Worm (Caenorhabditis elegans): ENCODE results near the gene ostb-1.

The ostb-1 gene

ce11 chrII:7891869-7892615, 27.7 kb downstream of the ostb-1 start:
- peak; percentile 22 for TF ChIP-seq snpc-4 (tag; optimal IDR thresholded peaks at IDR 0.05)
- TF ChIP-seq ztf-4 (tag; optimal IDR thresholded peaks at IDR 0.05) = peak; percentile 69
- TF ChIP-seq sem-4 (tag; optimal IDR thresholded peaks at IDR 0.05) = peak; percentile 70
- no peak for TF ChIP-seq peb-1 (tag; optimal IDR thresholded peaks at IDR 0.05)
- peak; percentile 64 for TF ChIP-seq mab-5 (tag; optimal IDR thresholded peaks at IDR 0.05)
- TF ChIP-seq C34F6.9 (tag; optimal IDR thresholded peaks at IDR 0.05) = peak; percentile 64
- no peak for TF ChIP-seq nhr-11 (tag; optimal IDR thresholded peaks at IDR 0.05)
- TF ChIP-seq lsy-2 (tag; optimal IDR thresholded peaks at IDR 0.05) = peak in 1 of 2 experiments; percentile 54
- TF ChIP-seq ama-1 (optimal IDR thresholded peaks at IDR 0.05) = peak; percentile 60
- TF ChIP-seq nhr-25 (tag; optimal IDR thresholded peaks at IDR 0.05) = peak; percentile 2
- TF ChIP-seq alr-1 (tag; optimal IDR thresholded peaks at IDR 0.05) = no peak
- TF ChIP-seq lin-13 (GFP tag; optimal IDR thresholded peaks at IDR 0.05) = peak; percentile 32
- TF ChIP-seq F13H6.1 (tag; optimal IDR thresholded peaks at IDR 0.05) = peak; percentile 60
- peak; percentile 40 for TF ChIP-seq Y55F3AM.14 (GFP tag; optimal IDR thresholded peaks at IDR 0.05)
- TF ChIP-seq aly-2 (tag; optimal IDR thresholded peaks at IDR 0.05) = no peak
- TF ChIP-seq nhr-23 (tag; optimal IDR thresholded peaks at IDR 0.05) = no peak
- TF ChIP-seq lin-39 (tag; optimal IDR thresholded peaks at IDR 0.05) = peak; percentile 22
- TF ChIP-seq nhr-129 (tag; optimal IDR thresholded peaks at IDR 0.05) = peak; percentile 59
- peak; percentile 50 for TF ChIP-seq zag-1 (tag; optimal IDR thresholded peaks at IDR 0.05)
- TF ChIP-seq sma-9 (GFP tag; optimal IDR thresholded peaks at IDR 0.05) = peak; percentile 29
- no peak for TF ChIP-seq sma-9 (tag; optimal IDR thresholded peaks at IDR 0.05)
- TF ChIP-seq crh-2 (tag; optimal IDR thresholded peaks at IDR 0.05) = peak; percentile 67
- peak; percentile 80 for TF ChIP-seq fos-1 (tag; optimal IDR thresholded peaks at IDR 0.05)
- peak; percentile 85 for TF ChIP-seq unc-55 (GFP tag; optimal IDR thresholded peaks at IDR 0.05)
- peak; percentile 40 for TF ChIP-seq lin-11 (tag; optimal IDR thresholded peaks at IDR 0.05)

- TF ChIP-seq Y55F3AM.14 (GFP tag; optimal IDR thresholded peaks at IDR 0.05) = no peak
- no peak for TF ChIP-seq aly-2 (tag; optimal IDR thresholded peaks at IDR 0.05)
- TF ChIP-seq ama-1 (optimal IDR thresholded peaks at IDR 0.05) = no peak
- no peak for TF ChIP-seq unc-39 (tag; optimal IDR thresholded peaks at IDR 0.05)
- TF ChIP-seq ztf-11 (tag; optimal IDR thresholded peaks at IDR 0.05) = no peak
- TF ChIP-seq ZK546.5 (tag; optimal IDR thresholded peaks at IDR 0.05) = no peak
- TF ChIP-seq nhr-11 (tag; optimal IDR thresholded peaks at IDR 0.05) = no peak
- no peak for TF ChIP-seq nhr-77 (tag; optimal IDR thresholded peaks at IDR 0.05)
- TF ChIP-seq nhr-6 (tag; optimal IDR thresholded peaks at IDR 0.05) = no peak
- no peak for TF ChIP-seq dmd-4 (tag; optimal IDR thresholded peaks at IDR 0.05)
- TF ChIP-seq peb-1 (tag; optimal IDR thresholded peaks at IDR 0.05) = no peak
- no peak for TF ChIP-seq egl-27 (tag; optimal IDR thresholded peaks at IDR 0.05)
- TF ChIP-seq ztf-4 (tag; optimal IDR thresholded peaks at IDR 0.05) = no peak
- no peak for TF ChIP-seq sem-4 (tag; optimal IDR thresholded peaks at IDR 0.05)
- no peak for TF ChIP-seq mab-5 (tag; optimal IDR thresholded peaks at IDR 0.05)
Observed at ce11 chrII:7892761-7893272, 28.5 kb downstream of the ostb-1 start, which contains the start of gene ptc-1. ptc-1 (plus strand) TSS chrII:7893222.

- TF ChIP-seq sma-9 (GFP tag; optimal IDR thresholded peaks at IDR 0.05) (peak; percentile 13), sma-9 (tag; optimal IDR thresholded peaks at IDR 0.05) (no peak), nhr-129 (tag; optimal IDR thresholded peaks at IDR 0.05) (no peak)
Observed at ce11 chrII:7893648-7894047, 29.3 kb downstream of the ostb-1 start.

- no peak for TF ChIP-seq gmeb-1 (tag; optimal IDR thresholded peaks at IDR 0.05)
- TF ChIP-seq ceh-82 (tag; optimal IDR thresholded peaks at IDR 0.05) = no peak
- TF ChIP-seq C34F6.9 (tag; optimal IDR thresholded peaks at IDR 0.05) = peak; percentile 28
- TF ChIP-seq lsy-2 (tag; optimal IDR thresholded peaks at IDR 0.05) = peak in 1 of 2 experiments; percentile 24
- peak; percentile 49 for TF ChIP-seq nhr-129 (tag; optimal IDR thresholded peaks at IDR 0.05)
Observed at ce11 chrII:7895190-7895589, 30.9 kb downstream of the ostb-1 start.

- TF ChIP-seq crh-2 (tag; optimal IDR thresholded peaks at IDR 0.05) = no peak
- no peak for TF ChIP-seq nhr-6 (tag; optimal IDR thresholded peaks at IDR 0.05)
- TF ChIP-seq peb-1 (tag; optimal IDR thresholded peaks at IDR 0.05) = no peak
- TF ChIP-seq aly-2 (tag; optimal IDR thresholded peaks at IDR 0.05) = no peak
- TF ChIP-seq sma-3 (GFP tag; optimal IDR thresholded peaks at IDR 0.05) = no peak
- TF ChIP-seq ztf-4 (tag; optimal IDR thresholded peaks at IDR 0.05) = no peak
- TF ChIP-seq elt-3 (tag; optimal IDR thresholded peaks at IDR 0.05) = no peak
- TF ChIP-seq unc-39 (tag; optimal IDR thresholded peaks at IDR 0.05) = no peak
- TF ChIP-seq ama-1 (optimal IDR thresholded peaks at IDR 0.05) = no peak
- TF ChIP-seq nhr-21 (tag; optimal IDR thresholded peaks at IDR 0.05) = no peak
- no peak for TF ChIP-seq fos-1 (tag; optimal IDR thresholded peaks at IDR 0.05)
- TF ChIP-seq nhr-77 (tag; optimal IDR thresholded peaks at IDR 0.05) = no peak
- no peak for TF ChIP-seq nhr-12 (tag; optimal IDR thresholded peaks at IDR 0.05)
- no peak for TF ChIP-seq dmd-4 (tag; optimal IDR thresholded peaks at IDR 0.05)
- TF ChIP-seq elt-1 (tag; optimal IDR thresholded peaks at IDR 0.05) = no peak
- TF ChIP-seq lin-13 (GFP tag; optimal IDR thresholded peaks at IDR 0.05) = no peak
- no peak for TF ChIP-seq nhr-10 (tag; optimal IDR thresholded peaks at IDR 0.05)
- no peak for TF ChIP-seq unc-62 (GFP tag; optimal IDR thresholded peaks at IDR 0.05)
Observed at ce11 chrII:7900190-7900672, 35.9 kb downstream of the ostb-1 start, which contains the start of gene rev-1. rev-1 (plus strand) TSS chrII:7900622.

Data from whole organism, L2 larva.